Worm (Caenorhabditis elegans) whole organism, young adult: ENCODE measurements around the gene ten-1.

Source experiments
- B0019.2 ChIP-seq: fragments of 200-800 bp; sonication (Bioruptor generic); conservative IDR thresholded peaks from 2 replicates; pipeline ENCODE4 v1.3.6; 2022; ENCODE audit warnings: missing genetic modification reagents, missing genetic modification characterization, missing compliant biosample characterization
- F57C9.4 ChIP-seq: sonication (generic microtip); optimal IDR thresholded peaks from 2 replicates; lab custom pipeline; 2017; ENCODE audit warnings: mild to moderate bottlenecking, missing genetic modification characterization, missing compliant biosample characterization
- K12H6.12 ChIP-seq: fragments of 200-800 bp; sonication (Bioruptor generic); optimal IDR thresholded peaks from 2 replicates; lab custom pipeline; 2018; ENCODE audit warnings: mild to moderate bottlenecking, missing genetic modification characterization, missing compliant biosample characterization
- bed-2 ChIP-seq: fragments of 200-800 bp; sonication (Bioruptor generic); IDR thresholded peaks from 2 replicates; pipeline ENCODE4 v1.3.6; 2022; ENCODE audit warnings: missing genetic modification reagents, missing genetic modification characterization, missing compliant biosample characterization
- ccch-3 ChIP-seq: fragments of 200-800 bp; sonication (Bioruptor generic); optimal IDR thresholded peaks from 2 replicates; lab custom pipeline; 2018; ENCODE audit warnings: mild to moderate bottlenecking, missing genetic modification characterization, missing compliant biosample characterization
- chd-7 ChIP-seq: sonication (generic microtip); optimal IDR thresholded peaks from 2 replicates; lab custom pipeline; 2016; ENCODE audit warnings: mild to moderate bottlenecking, missing genetic modification characterization, moderate library complexity, missing compliant biosample characterization
- dpl-1 ChIP-seq: fragments of 150-350 bp; optimal IDR thresholded peaks from 2 replicates; lab custom pipeline; 2014; ENCODE audit warnings: missing biosample characterization, missing genetic modification reagents, missing genetic modification characterization
- nhr-90 ChIP-seq: sonication (generic microtip); optimal IDR thresholded peaks from 2 replicates; lab custom pipeline; 2016; ENCODE audit warnings: missing genotype, mild to moderate bottlenecking, missing genetic modification characterization, missing compliant biosample characterization
- pha-4 ChIP-seq: fragments of 150-350 bp; sonication (generic microtip); optimal IDR thresholded peaks from 2 replicates; lab custom pipeline; 2014; ENCODE audit warnings: missing biosample characterization, missing genetic modification reagents, missing genetic modification characterization
- repo-1 ChIP-seq: sonication (generic microtip); optimal IDR thresholded peaks from 2 replicates; lab custom pipeline; 2017; ENCODE audit warnings: mild to moderate bottlenecking, missing genetic modification characterization, missing compliant biosample characterization
- snpc-4 ChIP-seq, 5 experiments: fragments of 150-350 bp in 1 of 5; sonication (generic microtip) in 4 of 5; optimal IDR thresholded peaks; 2 replicates each; lab custom pipeline; 2014 to 2018; ENCODE audit warnings: missing genetic modification characterization in 5 of 5, missing biosample characterization in 3 of 5, antibody characterized with exemption in 2 of 5, mild to moderate bottlenecking in 2 of 5, missing compliant biosample characterization in 2 of 5, missing genotype in 2 of 5, moderate library complexity in 2 of 5, missing genetic modification reagents in 1 of 5
- unc-130 ChIP-seq: sonication (generic microtip); optimal IDR thresholded peaks from 2 replicates; lab custom pipeline; 2016; ENCODE audit warnings: missing genetic modification reagents, missing genetic modification characterization, missing compliant biosample characterization

- no peak for TF ChIP-seq unc-130 (GFP tag; lab: Kevin White, UChicago)
- TF ChIP-seq K12H6.12 (tag; lab: Kevin White, UChicago), result no peak
- no peak for TF ChIP-seq B0019.2 (GFP tag; lab: Robert Waterston, UW)
- TF ChIP-seq repo-1 (tag; lab: Kevin White, UChicago), result no peak
- no peak for TF ChIP-seq dpl-1 (GFP tag; lab: Kevin White, UChicago)
- TF ChIP-seq ccch-3 (GFP tag; lab: Kevin White, UChicago), result no peak
- TF ChIP-seq snpc-4 (GFP tag; optimal IDR thresholded peaks at IDR 0.05; lab: Kevin White, UChicago), result no peak
- TF ChIP-seq snpc-4 (tag; optimal IDR thresholded peaks at IDR 0.05; lab: Kevin White, UChicago), result no peak
- TF ChIP-seq bed-2 (GFP tag; lab: Robert Waterston, UW), result no peak
- no peak for TF ChIP-seq pha-4
- TF ChIP-seq nhr-90, result no peak
- no peak for TF ChIP-seq F57C9.4 (tag; lab: Kevin White, UChicago)
- no peak for TF ChIP-seq chd-7
Observed at ce11 chrIII:6872534-6873150, 51.9 kb downstream of the ten-1 start, which contains the start of gene K04C2.3.
